Fruit fly (Drosophila melanogaster): Measurements from ENCODE around the gene Ugt36F1.
A peak's percentile ranks its signal among the peaks of the same experiment; 100 is the strongest.

dm6 chr2L:18823243-18823803 lies 4.2 kb downstream of the Ugt36F1 start, which contains the start of gene Ugt36D1:
- TF ChIP-seq cic (GFP tag; optimal IDR thresholded peaks at IDR 0.05) (no peak), Clk (GFP tag; optimal IDR thresholded peaks at IDR 0.05) (no peak), tj (GFP tag; optimal IDR thresholded peaks at IDR 0.05) (peak; percentile 94), CG14711 (tag; optimal IDR thresholded peaks at IDR 0.05) (no peak), ovo (GFP tag; optimal IDR thresholded peaks at IDR 0.05) (no peak), kay (GFP tag; ENCODE audit: borderline replicate concordance) (peak; percentile 86), CG11617 (GFP tag; optimal IDR thresholded peaks at IDR 0.05) (peak; percentile 80)
